Worm (Caenorhabditis elegans) whole organism, young adult: ENCODE data around the gene R12B2.13.

Source experiments
- C17E4.6 ChIP-seq: fragments of 200-800 bp; sonication (Bioruptor generic); IDR thresholded peaks from 2 replicates; pipeline ENCODE4 v1.3.6; 2022; ENCODE audit warnings: missing genetic modification reagents, missing genetic modification characterization, missing compliant biosample characterization
- D2030.7 ChIP-seq: fragments of 200-800 bp; sonication (Bioruptor generic); IDR thresholded peaks from 2 replicates; pipeline ENCODE4 v1.3.6; 2022; ENCODE audit warnings: missing genetic modification reagents, missing genetic modification characterization, missing compliant biosample characterization
- F39B2.1 ChIP-seq: fragments of 200-800 bp; sonication (Bioruptor generic); IDR thresholded peaks from 2 replicates; pipeline ENCODE4 v1.3.6; 2022; ENCODE audit warnings: missing genetic modification reagents, missing genetic modification characterization, missing compliant biosample characterization
- F49E8.2 ChIP-seq: sonication (generic microtip); optimal IDR thresholded peaks from 3 replicates; lab custom pipeline; 2017; ENCODE audit warnings: missing genetic modification characterization, mild to moderate bottlenecking, missing compliant biosample characterization, antibody characterized with exemption, moderate library complexity; ENCODE audit not compliant: insufficient read depth
- K12H6.12 ChIP-seq: fragments of 200-800 bp; sonication (Bioruptor generic); optimal IDR thresholded peaks from 2 replicates; lab custom pipeline; 2018; ENCODE audit warnings: mild to moderate bottlenecking, missing genetic modification characterization, missing compliant biosample characterization
- Y53G8AR.9 ChIP-seq: fragments of 200-800 bp; sonication (Bioruptor generic); conservative IDR thresholded peaks from 2 replicates; pipeline ENCODE4 v1.3.6; 2022; ENCODE audit warnings: missing genetic modification reagents, missing genetic modification characterization, missing compliant biosample characterization
- Y79H2A.3 ChIP-seq: fragments of 200-800 bp; sonication (Bioruptor generic); conservative IDR thresholded peaks from 2 replicates; pipeline ENCODE4 v1.3.6; 2022; ENCODE audit warnings: missing genetic modification reagents, missing genetic modification characterization, missing compliant biosample characterization
- ama-1 ChIP-seq, 3 experiments: fragments of 150-350 bp in 1 of 3; sonication (generic microtip) in 2 of 3; optimal IDR thresholded peaks; 2 replicates each; lab custom pipeline; 2014 to 2018; ENCODE audit warnings: missing biosample characterization in 2 of 3, missing genetic modification characterization in 2 of 3, missing genetic modification reagents in 2 of 3
- aptf-2 ChIP-seq: fragments of 200-800 bp; sonication (Bioruptor generic); conservative IDR thresholded peaks from 2 replicates; pipeline ENCODE4 v1.3.6; 2022; ENCODE audit warnings: missing genetic modification reagents, missing genetic modification characterization, missing compliant biosample characterization
- athp-1 ChIP-seq: sonication (generic microtip); optimal IDR thresholded peaks from 2 replicates; lab custom pipeline; 2017; ENCODE audit warnings: mild to moderate bottlenecking, missing genetic modification characterization, missing compliant biosample characterization
- attf-5 ChIP-seq: fragments of 200-800 bp; sonication (Bioruptor generic); optimal IDR thresholded peaks from 2 replicates; lab custom pipeline; 2018; ENCODE audit warnings: mild to moderate bottlenecking, missing genetic modification characterization, missing compliant biosample characterization
- bed-1 ChIP-seq: fragments of 200-800 bp; sonication (Bioruptor generic); IDR thresholded peaks from 2 replicates; pipeline ENCODE4 v1.3.6; 2022; ENCODE audit warnings: missing genetic modification reagents, missing genetic modification characterization, missing compliant biosample characterization
- ccch-3 ChIP-seq: fragments of 200-800 bp; sonication (Bioruptor generic); optimal IDR thresholded peaks from 2 replicates; lab custom pipeline; 2018; ENCODE audit warnings: mild to moderate bottlenecking, missing genetic modification characterization, missing compliant biosample characterization
- cebp-1 ChIP-seq, 2 experiments: fragments of 200-800 bp in 1 of 2; sonication (Bioruptor generic) in 1 of 2; sonication (generic microtip) in 1 of 2; IDR thresholded peaks in 1 of 2; optimal IDR thresholded peaks in 1 of 2; 2 replicates each; pipeline versions ENCODE4 v1.3.6 to Lab custom; 2017 to 2022; ENCODE audit warnings: missing compliant biosample characterization in 2 of 2, missing genetic modification characterization in 2 of 2, mild to moderate bottlenecking in 1 of 2, missing genetic modification reagents in 1 of 2, moderate library complexity in 1 of 2
- ceh-58 ChIP-seq: fragments of 200-800 bp; sonication (Bioruptor generic); IDR thresholded peaks from 2 replicates; pipeline ENCODE4 v1.3.6; 2022; ENCODE audit warnings: missing genetic modification characterization, missing compliant biosample characterization
- ceh-79 ChIP-seq: sonication (generic microtip); optimal IDR thresholded peaks from 2 replicates; lab custom pipeline; 2017; ENCODE audit warnings: mild to moderate bottlenecking, missing genetic modification characterization, missing compliant biosample characterization
- die-1 ChIP-seq: sonication (generic microtip); optimal IDR thresholded peaks from 2 replicates; lab custom pipeline; 2016; ENCODE audit warnings: missing genotype, mild to moderate bottlenecking, missing genetic modification characterization, missing compliant biosample characterization
- dox-1 ChIP-seq: fragments of 200-800 bp; sonication (Bioruptor generic); IDR thresholded peaks from 2 replicates; pipeline ENCODE4 v1.3.6; 2022; ENCODE audit warnings: missing genetic modification reagents, missing genetic modification characterization, missing compliant biosample characterization
- dpl-1 ChIP-seq: fragments of 150-350 bp; optimal IDR thresholded peaks from 2 replicates; lab custom pipeline; 2014; ENCODE audit warnings: missing biosample characterization, missing genetic modification reagents, missing genetic modification characterization
- efl-1 ChIP-seq: fragments of 150-350 bp; optimal IDR thresholded peaks from 2 replicates; lab custom pipeline; 2014; ENCODE audit warnings: missing biosample characterization, missing genetic modification reagents, missing genetic modification characterization
- egl-18 ChIP-seq: fragments of 200-800 bp; sonication (Bioruptor generic); IDR thresholded peaks from 2 replicates; pipeline ENCODE4 v1.3.6; 2022; ENCODE audit warnings: missing genetic modification reagents, missing genetic modification characterization, missing compliant biosample characterization
- fkh-3 ChIP-seq: sonication (generic microtip); optimal IDR thresholded peaks from 2 replicates; lab custom pipeline; 2016; ENCODE audit warnings: mild to moderate bottlenecking, missing genetic modification characterization, missing compliant biosample characterization
- gei-17 ChIP-seq: fragments of 200-800 bp; sonication (Bioruptor generic); optimal IDR thresholded peaks from 2 replicates; lab custom pipeline; 2018; ENCODE audit warnings: mild to moderate bottlenecking, missing genetic modification characterization, missing compliant biosample characterization
- hmg-1.2 ChIP-seq: fragments of 200-800 bp; sonication (Bioruptor generic); IDR thresholded peaks from 2 replicates; pipeline ENCODE4 v1.3.6; 2022; ENCODE audit warnings: missing genetic modification reagents, missing genetic modification characterization, missing compliant biosample characterization
- lin-40 ChIP-seq: sonication (generic microtip); optimal IDR thresholded peaks from 2 replicates; lab custom pipeline; 2016; ENCODE audit warnings: missing genetic modification characterization, mild to moderate bottlenecking, missing compliant biosample characterization, missing genotype, missing genetic modification reagents
- lin-54 ChIP-seq: fragments of 200-800 bp; sonication (Bioruptor generic); optimal IDR thresholded peaks from 2 replicates; lab custom pipeline; 2018; ENCODE audit warnings: mild to moderate bottlenecking, missing genetic modification characterization, missing compliant biosample characterization
- lsl-1 ChIP-seq: fragments of 200-800 bp; sonication (Bioruptor generic); optimal IDR thresholded peaks from 2 replicates; lab custom pipeline; 2018; ENCODE audit warnings: mild to moderate bottlenecking, missing genetic modification characterization, moderate library complexity, missing compliant biosample characterization
- madf-6 ChIP-seq: fragments of 200-800 bp; sonication (Bioruptor generic); IDR thresholded peaks from 2 replicates; pipeline ENCODE4 v1.3.6; 2022; ENCODE audit warnings: missing genetic modification reagents, missing genetic modification characterization, missing compliant biosample characterization
- madf-8 ChIP-seq: fragments of 200-800 bp; sonication (Bioruptor generic); conservative IDR thresholded peaks from 2 replicates; pipeline ENCODE4 v1.3.6; 2022; ENCODE audit warnings: missing genetic modification reagents, missing genetic modification characterization, missing compliant biosample characterization
- mel-28 ChIP-seq: sonication (generic microtip); optimal IDR thresholded peaks from 2 replicates; lab custom pipeline; 2016; ENCODE audit warnings: borderline replicate concordance, mild to moderate bottlenecking, missing genetic modification characterization, missing compliant biosample characterization
- mes-4 ChIP-seq: sonication (generic microtip); optimal IDR thresholded peaks from 2 replicates; lab custom pipeline; 2016; ENCODE audit warnings: missing genotype, missing genetic modification characterization, missing compliant biosample characterization
- nfya-2 ChIP-seq: fragments of 200-800 bp; sonication (Bioruptor generic); IDR thresholded peaks from 2 replicates; pipeline ENCODE4 v1.3.6; 2022; ENCODE audit warnings: missing genetic modification reagents, missing genetic modification characterization, missing compliant biosample characterization
- pha-4 ChIP-seq: fragments of 150-350 bp; sonication (generic microtip); optimal IDR thresholded peaks from 2 replicates; lab custom pipeline; 2014; ENCODE audit warnings: missing biosample characterization, missing genetic modification reagents, missing genetic modification characterization
- sea-2 ChIP-seq: fragments of 200-800 bp; sonication (Bioruptor generic); IDR thresholded peaks from 2 replicates; pipeline ENCODE4 v1.3.6; 2022; ENCODE audit warnings: missing genetic modification characterization, missing compliant biosample characterization
- somi-1 ChIP-seq: fragments of 200-800 bp; sonication (Bioruptor generic); optimal IDR thresholded peaks from 2 replicates; lab custom pipeline; 2018; ENCODE audit warnings: mild to moderate bottlenecking, missing genetic modification characterization, missing compliant biosample characterization
- tbx-9 ChIP-seq: sonication (generic microtip); optimal IDR thresholded peaks from 2 replicates; lab custom pipeline; 2016; ENCODE audit warnings: borderline replicate concordance, missing genetic modification characterization, inconsistent platforms, missing compliant biosample characterization
- unc-130 ChIP-seq: sonication (generic microtip); optimal IDR thresholded peaks from 2 replicates; lab custom pipeline; 2016; ENCODE audit warnings: missing genetic modification reagents, missing genetic modification characterization, missing compliant biosample characterization
- ztf-3 ChIP-seq: fragments of 200-800 bp; sonication (Bioruptor generic); optimal IDR thresholded peaks from 2 replicates; lab custom pipeline; 2018; ENCODE audit warnings: mild to moderate bottlenecking, missing genetic modification characterization, missing compliant biosample characterization

R12B2.13 gene

DNA sequence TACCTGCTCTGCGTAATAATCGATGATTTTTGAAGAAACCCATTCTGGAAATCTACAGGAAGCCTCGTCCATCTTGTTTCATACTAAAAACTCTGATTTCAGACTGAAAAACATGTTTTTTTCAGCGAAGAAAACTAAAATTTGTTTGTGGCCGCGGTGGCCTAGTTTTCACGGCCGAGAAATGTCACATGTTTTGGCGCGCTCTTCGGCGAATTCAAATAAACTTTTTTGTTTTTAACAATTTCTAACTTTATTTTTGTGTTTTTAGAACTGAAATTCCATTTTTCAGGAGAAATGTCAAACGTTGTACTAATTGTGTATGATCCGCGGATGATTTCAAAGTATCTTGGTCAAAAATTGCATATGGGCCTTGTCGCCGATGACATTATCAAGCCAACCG lies 30.3 kb downstream of the R12B2.13 start, which contains the start of the genes polq-1 and him-10:
polq-1 (minus strand) TSS at position 190 of the 400 bp plus-strand sequence.
him-10 (plus strand) TSS at position 290 of the 400 bp plus-strand sequence.
- TF ChIP-seq madf-6 (GFP tag; lab: Robert Waterston, UW): peak; percentile 38; the same call in 1 of the 2 replicates
- TF ChIP-seq madf-8: peak; percentile 36; the same call in 1 of the 2 replicates
- TF ChIP-seq fkh-3 (tag; lab: Kevin White, UChicago): no peak
- no peak for TF ChIP-seq ama-1 (optimal IDR thresholded peaks at IDR 0.05; lab: Kevin White, UChicago)
- no peak for TF ChIP-seq ama-1 (GFP tag; optimal IDR thresholded peaks at IDR 0.05; lab: Kevin White, UChicago)
- no peak for TF ChIP-seq ztf-3
- no peak for TF ChIP-seq athp-1 (tag; lab: Kevin White, UChicago)
- TF ChIP-seq C17E4.6 (GFP tag; lab: Robert Waterston, UW): no peak
- no peak for TF ChIP-seq pha-4
- TF ChIP-seq aptf-2 (GFP tag; lab: Robert Waterston, UW): no peak
- TF ChIP-seq mes-4 (tag; lab: Kevin White, UChicago): no peak
- no peak for TF ChIP-seq F39B2.1 (GFP tag; lab: Robert Waterston, UW)
- TF ChIP-seq ceh-79: no peak
- no peak for TF ChIP-seq gei-17 (GFP tag; lab: Kevin White, UChicago)
- TF ChIP-seq egl-18: no peak
- TF ChIP-seq lsl-1 (GFP tag; lab: Kevin White, UChicago): peak; percentile 50
- peak; percentile 11 for TF ChIP-seq attf-5
- TF ChIP-seq ccch-3 (GFP tag; lab: Kevin White, UChicago): no peak
- no peak for TF ChIP-seq hmg-1.2 (GFP tag; lab: Robert Waterston, UW)
- peak; percentile 54 for TF ChIP-seq lin-54 (GFP tag; lab: Kevin White, UChicago)
- TF ChIP-seq lin-40 (tag; lab: Kevin White, UChicago): no peak
- TF ChIP-seq cebp-1 (GFP tag; IDR thresholded peaks at IDR 0.05; lab: Robert Waterston, UW): no peak
- TF ChIP-seq cebp-1 (tag; optimal IDR thresholded peaks at IDR 0.05; lab: Kevin White, UChicago): no peak
- peak; percentile 81 for TF ChIP-seq efl-1 (GFP tag; lab: Kevin White, UChicago)
- TF ChIP-seq Y79H2A.3: no peak
- peak; percentile 56 for TF ChIP-seq dox-1 (GFP tag; lab: Robert Waterston, UW)
- TF ChIP-seq unc-130: peak; percentile 40
- no peak for TF ChIP-seq nfya-2 (GFP tag; lab: Robert Waterston, UW)
- TF ChIP-seq somi-1 (GFP tag; lab: Kevin White, UChicago): no peak
- TF ChIP-seq dpl-1 (GFP tag; lab: Kevin White, UChicago): peak; percentile 59
- no peak for TF ChIP-seq D2030.7 (GFP tag; lab: Robert Waterston, UW)
- no peak for TF ChIP-seq bed-1
- TF ChIP-seq tbx-9 (tag; lab: Kevin White, UChicago): no peak
- TF ChIP-seq Y53G8AR.9: no peak

DNA sequence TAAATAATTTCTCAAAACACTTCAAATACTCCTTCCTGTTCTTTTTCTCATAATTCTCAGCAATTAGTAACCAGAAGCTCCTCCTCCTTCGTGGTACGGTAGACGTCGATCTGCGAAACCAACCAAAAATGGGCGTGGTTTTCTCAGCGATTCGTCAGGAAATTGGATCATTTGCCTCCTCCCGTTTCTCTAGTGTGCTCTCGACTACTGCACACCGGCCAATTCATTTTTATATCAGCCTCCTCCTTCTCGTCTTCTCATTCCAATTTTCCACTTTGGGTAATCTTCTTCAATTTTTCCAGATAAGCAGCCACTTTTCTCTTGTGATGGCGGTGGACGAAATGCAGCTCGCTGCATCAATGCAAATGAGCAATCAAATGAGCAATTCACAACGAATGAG lies 34.5 kb downstream of the R12B2.13 start, which contains the start of gene ceh-10:
ceh-10 (plus strand) TSS at position 301 of the 400 bp plus-strand sequence.
- TF ChIP-seq K12H6.12 (tag; lab: Kevin White, UChicago): no peak
- TF ChIP-seq ceh-58 (GFP tag; lab: Robert Waterston, UW): no peak
- TF ChIP-seq sea-2 (GFP tag; lab: Robert Waterston, UW): no peak
- no peak for TF ChIP-seq F49E8.2 (tag; lab: Kevin White, UChicago)
- TF ChIP-seq die-1 (tag; lab: Kevin White, UChicago): no peak
- TF ChIP-seq mel-28 (tag; lab: Kevin White, UChicago): no peak
